Comparison of ENCODE assay signal across 4 fruit fly cellular contexts in the genomic region with DNA sequence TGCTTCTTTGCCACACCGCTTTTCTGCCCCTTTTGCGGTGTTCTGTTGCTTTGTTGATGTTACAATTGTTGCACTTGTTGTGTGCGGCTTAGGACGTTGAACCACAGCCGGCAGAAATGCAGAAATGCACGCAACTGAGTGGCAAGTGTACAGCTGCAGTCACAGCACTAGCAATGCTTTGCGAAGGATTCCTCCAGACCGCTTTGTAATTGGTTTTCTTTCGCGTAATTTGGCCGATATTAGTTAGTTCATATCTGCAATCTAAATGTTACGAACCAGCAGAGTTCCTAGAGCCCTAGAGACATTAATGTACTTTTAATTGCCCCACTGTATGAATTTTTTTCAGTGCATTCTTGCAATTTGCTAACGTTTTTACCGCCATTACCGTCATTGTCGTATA.
TF ChIP-seq lines count a peak whose summit lies in the region.

No protein-coding gene starts in this region.

- TF ChIP-seq CTCF in whole organism, embryonic (GFP tag; optimal IDR thresholded peaks at IDR 0.05; lab: Kevin White, UChicago), result no peak

TF ChIP-seq in whole organism, embryonic, 481 proteins besides CTCF, POLR2A, EP300 and RAD21:
- 0 out of 2 replicates have a peak, but pooled peaks have one; percentile 15 for TF ChIP-seq Drgx (GFP tag; IDR thresholded peaks at IDR 0.05; lab: Robert Waterston, UW)
- TF ChIP-seq CG3847 (GFP tag; IDR thresholded peaks at IDR 0.05; lab: Robert Waterston, UW), result no peak
- no peak for TF ChIP-seq lilli (GFP tag; optimal IDR thresholded peaks at IDR 0.05; lab: Kevin White, UChicago)
- peak; percentile 6 for TF ChIP-seq zf30C (GFP tag; optimal IDR thresholded peaks at IDR 0.05; lab: Kevin White, UChicago)
- TF ChIP-seq CG1024 (GFP tag; IDR thresholded peaks at IDR 0.05; lab: Robert Waterston, UW), result no peak
- 0 out of 2 replicates have a peak, but pooled peaks have one; percentile 16 for TF ChIP-seq E2f1 (GFP tag; IDR thresholded peaks at IDR 0.05; lab: Robert Waterston, UW)

TF ChIP-seq in whole organism, prepupa, 60 proteins besides CTCF, POLR2A, EP300 and RAD21 (continues in another document):
- TF ChIP-seq Blimp-1 (GFP tag; optimal IDR thresholded peaks at IDR 0.05; lab: Kevin White, UChicago) (no peak), achi (GFP tag; optimal IDR thresholded peaks at IDR 0.05; lab: Kevin White, UChicago) (peak; percentile 31), CG11294 (GFP tag; IDR thresholded peaks at IDR 0.05; lab: Robert Waterston, UW) (no peak), acj6 (GFP tag; optimal IDR thresholded peaks at IDR 0.05; lab: Kevin White, UChicago) (peak; percentile 49), Sox15 (GFP tag; optimal IDR thresholded peaks at IDR 0.05; lab: Kevin White, UChicago) (no peak), CG3032 (tag; optimal IDR thresholded peaks at IDR 0.05; lab: Kevin White, UChicago) (peak; percentile 55), dsx (GFP tag; optimal IDR thresholded peaks at IDR 0.05; lab: Kevin White, UChicago; ENCODE audit: poor library complexity, severe bottlenecking) (peak; percentile 73), CG3919 (GFP tag; optimal IDR thresholded peaks at IDR 0.05; lab: Kevin White, UChicago) (peak; percentile 64), CG32006 (GFP tag; optimal IDR thresholded peaks at IDR 0.05; lab: Kevin White, UChicago) (peak; percentile 66), CG8119 (GFP tag; IDR thresholded peaks at IDR 0.05; lab: Robert Waterston, UW) (0 out of 3 replicates have a peak, but pooled peaks have one; percentile 55), dac (GFP tag; optimal IDR thresholded peaks at IDR 0.05; lab: Kevin White, UChicago) (peak; percentile 27), fd85E (GFP tag; optimal IDR thresholded peaks at IDR 0.05; lab: Kevin White, UChicago) (no peak), Eip93F (GFP tag; optimal IDR thresholded peaks at IDR 0.05; lab: Kevin White, UChicago) (no peak), CG6276 (GFP tag; optimal IDR thresholded peaks at IDR 0.05; lab: Kevin White, UChicago) (peak; percentile 69), Met (GFP tag; optimal IDR thresholded peaks at IDR 0.05; lab: Kevin White, UChicago) (peak; percentile 59), CG8632 (GFP tag; optimal IDR thresholded peaks at IDR 0.05; lab: Kevin White, UChicago) (no peak), Sox14 (GFP tag; optimal IDR thresholded peaks at IDR 0.05; lab: Kevin White, UChicago) (peak; percentile 39), salr (GFP tag; optimal IDR thresholded peaks at IDR 0.05; lab: Kevin White, UChicago) (peak; percentile 30 to 33), fkh (GFP tag; optimal IDR thresholded peaks at IDR 0.05; lab: Kevin White, UChicago) (no peak), CG11762 (GFP tag; optimal IDR thresholded peaks at IDR 0.05; lab: Kevin White, UChicago; ENCODE audit: insufficient read depth) (peak; percentile 54), CG9139 (GFP tag; optimal IDR thresholded peaks at IDR 0.05; lab: Kevin White, UChicago) (no peak), Eip75B (GFP tag; optimal IDR thresholded peaks at IDR 0.05; lab: Kevin White, UChicago) (peak; percentile 59), CG7368 (GFP tag; optimal IDR thresholded peaks at IDR 0.05; lab: Kevin White, UChicago) (peak; percentile 26), ss (GFP tag; optimal IDR thresholded peaks at IDR 0.05; lab: Kevin White, UChicago) (peak; percentile 39 to 63), Gug (GFP tag; IDR thresholded peaks at IDR 0.05; lab: Robert Waterston, UW) (peak; percentile 47; the same call in 1 of the 2 replicates)

TF ChIP-seq in whole organism, pupa, 21 proteins besides CTCF, POLR2A, EP300 and RAD21:
- TF ChIP-seq CG17806 (tag; optimal IDR thresholded peaks at IDR 0.05; lab: Kevin White, UChicago) (peak; percentile 60), fd96Ca (GFP tag; IDR thresholded peaks at IDR 0.05; lab: Robert Waterston, UW) (peak; percentile 77), CG10348 (GFP tag; IDR thresholded peaks at IDR 0.05; lab: Robert Waterston, UW) (no peak), Pif1B (GFP tag; optimal IDR thresholded peaks at IDR 0.05; lab: Kevin White, UChicago) (peak; percentile 39), Pif1A (GFP tag; optimal IDR thresholded peaks at IDR 0.05; lab: Kevin White, UChicago) (peak; percentile 58), CG13204 (GFP tag; optimal IDR thresholded peaks at IDR 0.05; lab: Kevin White, UChicago) (no peak), CG14655 (GFP tag; optimal IDR thresholded peaks at IDR 0.05; lab: Kevin White, UChicago) (peak; percentile 82), CG32121 (GFP tag; IDR thresholded peaks at IDR 0.05; lab: Robert Waterston, UW) (0 out of 2 replicates have a peak, but pooled peaks have one; percentile 16), gl (tag; optimal IDR thresholded peaks at IDR 0.05; lab: Kevin White, UChicago) (peak; percentile 6), rn (GFP tag; IDR thresholded peaks at IDR 0.05; lab: Robert Waterston, UW) (0 out of 2 replicates have a peak, but pooled peaks have one; percentile 29), Snoo (tag; optimal IDR thresholded peaks at IDR 0.05; lab: Kevin White, UChicago) (peak; percentile 4), CG34367 (tag; optimal IDR thresholded peaks at IDR 0.05; lab: Kevin White, UChicago) (peak; percentile 37), EcR (GFP tag; optimal IDR thresholded peaks at IDR 0.05; lab: Kevin White, UChicago) (peak; percentile 93), CG9948 (tag; optimal IDR thresholded peaks at IDR 0.05; lab: Kevin White, UChicago) (peak; percentile 42), Ets98B (GFP tag; IDR thresholded peaks at IDR 0.05; lab: Robert Waterston, UW) (no peak), CG8301 (tag; optimal IDR thresholded peaks at IDR 0.05; lab: Kevin White, UChicago) (peak; percentile 75), CG15710 (tag; optimal IDR thresholded peaks at IDR 0.05; lab: Kevin White, UChicago) (no peak), CG12605 (GFP tag; IDR thresholded peaks at IDR 0.05; lab: Robert Waterston, UW) (no peak), CG4496 (GFP tag; IDR thresholded peaks at IDR 0.05; lab: Robert Waterston, UW) (peak; percentile 77), D1 (tag; optimal IDR thresholded peaks at IDR 0.05; lab: Kevin White, UChicago) (no peak), CG8159 (tag; optimal IDR thresholded peaks at IDR 0.05; lab: Kevin White, UChicago) (peak; percentile 42)

TF ChIP-seq in whole organism, wandering third instar larva, 38 proteins besides CTCF, POLR2A, EP300 and RAD21:
- TF ChIP-seq sage (GFP tag; optimal IDR thresholded peaks at IDR 0.05; lab: Kevin White, UChicago), result no peak
- no peak for TF ChIP-seq Vsx2 (GFP tag; optimal IDR thresholded peaks at IDR 0.05; lab: Kevin White, UChicago; ENCODE audit: partially characterized antibody)
- TF ChIP-seq Jra (GFP tag; optimal IDR thresholded peaks at IDR 0.05; lab: Kevin White, UChicago), result no peak
- no peak for TF ChIP-seq CrebA (GFP tag; optimal IDR thresholded peaks at IDR 0.05; lab: Kevin White, UChicago; ENCODE audit: borderline replicate concordance)
- TF ChIP-seq usp (GFP tag; optimal IDR thresholded peaks at IDR 0.05; lab: Kevin White, UChicago), result no peak
- peak; percentile 14 for TF ChIP-seq woc (GFP tag; optimal IDR thresholded peaks at IDR 0.05; lab: Kevin White, UChicago)
- no peak for TF ChIP-seq Rel (GFP tag; optimal IDR thresholded peaks at IDR 0.05; lab: Kevin White, UChicago)
- TF ChIP-seq Rel (tag; optimal IDR thresholded peaks at IDR 0.05; lab: Kevin White, UChicago), result no peak
- TF ChIP-seq dsf (GFP tag; optimal IDR thresholded peaks at IDR 0.05; lab: Kevin White, UChicago; ENCODE audit: borderline replicate concordance), result no peak
- peak; percentile 33 for TF ChIP-seq HLH106 (tag; optimal IDR thresholded peaks at IDR 0.05; lab: Kevin White, UChicago)
- no peak for TF ChIP-seq br (GFP tag; optimal IDR thresholded peaks at IDR 0.05; lab: Kevin White, UChicago)
- TF ChIP-seq GATAd (GFP tag; optimal IDR thresholded peaks at IDR 0.05; lab: Kevin White, UChicago), result no peak
- TF ChIP-seq dmrt93B (GFP tag; optimal IDR thresholded peaks at IDR 0.05; lab: Kevin White, UChicago), result no peak
- TF ChIP-seq brk (GFP tag; optimal IDR thresholded peaks at IDR 0.05; lab: Kevin White, UChicago), result no peak
- no peak for TF ChIP-seq Hr83 (GFP tag; optimal IDR thresholded peaks at IDR 0.05; lab: Kevin White, UChicago; ENCODE audit: poor library complexity, severe bottlenecking)
- no peak for TF ChIP-seq sv (GFP tag; optimal IDR thresholded peaks at IDR 0.05; lab: Kevin White, UChicago)
- no peak for TF ChIP-seq Myc (optimal IDR thresholded peaks at IDR 0.05; lab: Kevin White, UChicago)
- TF ChIP-seq Sp1 (GFP tag; optimal IDR thresholded peaks at IDR 0.05; lab: Kevin White, UChicago), result peak; percentile 27
- no peak for TF ChIP-seq tai (GFP tag; optimal IDR thresholded peaks at IDR 0.05; lab: Kevin White, UChicago)
- no peak for TF ChIP-seq jim (GFP tag; optimal IDR thresholded peaks at IDR 0.05; lab: Kevin White, UChicago)
- peak; percentile 51 for TF ChIP-seq fru (GFP tag; optimal IDR thresholded peaks at IDR 0.05; lab: Kevin White, UChicago)
- TF ChIP-seq h (GFP tag; optimal IDR thresholded peaks at IDR 0.05; lab: Kevin White, UChicago), result peak; percentile 51
- no peak for TF ChIP-seq CG32264 (GFP tag; optimal IDR thresholded peaks at IDR 0.05; lab: Kevin White, UChicago)
- no peak for TF ChIP-seq dl (GFP tag; optimal IDR thresholded peaks at IDR 0.05; lab: Kevin White, UChicago; ENCODE audit: insufficient read depth in 1 of 2, partially characterized antibody in 2 of 2)
- no peak for TF ChIP-seq Dif (GFP tag; optimal IDR thresholded peaks at IDR 0.05; lab: Kevin White, UChicago; ENCODE audit: partially characterized antibody)
- no peak for TF ChIP-seq lola (GFP tag; optimal IDR thresholded peaks at IDR 0.05; lab: Kevin White, UChicago)
- no peak for TF ChIP-seq psq (GFP tag; optimal IDR thresholded peaks at IDR 0.05; lab: Kevin White, UChicago)
- TF ChIP-seq N (GFP tag; optimal IDR thresholded peaks at IDR 0.05; lab: Kevin White, UChicago), result no peak
- TF ChIP-seq rgr (GFP tag; optimal IDR thresholded peaks at IDR 0.05; lab: Kevin White, UChicago), result no peak
- no peak for TF ChIP-seq Hr78 (GFP tag; optimal IDR thresholded peaks at IDR 0.05; lab: Kevin White, UChicago)
- peak in 1 of 2 experiments; percentile 54 for TF ChIP-seq foxo (GFP tag; optimal IDR thresholded peaks at IDR 0.05; lab: Kevin White, UChicago)
- no peak for TF ChIP-seq Abd-B (GFP tag; optimal IDR thresholded peaks at IDR 0.05; lab: Kevin White, UChicago)
- no peak for TF ChIP-seq OdsH (GFP tag; optimal IDR thresholded peaks at IDR 0.05; lab: Kevin White, UChicago)
- TF ChIP-seq Dfd (GFP tag; optimal IDR thresholded peaks at IDR 0.05; lab: Kevin White, UChicago), result no peak
- TF ChIP-seq Hnf4 (GFP tag; optimal IDR thresholded peaks at IDR 0.05; lab: Kevin White, UChicago), result no peak
- TF ChIP-seq Mio (GFP tag; optimal IDR thresholded peaks at IDR 0.05; lab: Kevin White, UChicago), result no peak
- TF ChIP-seq CG9705 (GFP tag; optimal IDR thresholded peaks at IDR 0.05; lab: Kevin White, UChicago), result no peak
- peak; percentile 1 for TF ChIP-seq ey (GFP tag; optimal IDR thresholded peaks at IDR 0.05; lab: Kevin White, UChicago)
- TF ChIP-seq pan (optimal IDR thresholded peaks at IDR 0.05; lab: Kevin White, UChicago), result no peak
